Worm (Caenorhabditis elegans): ENCODE measurements around the gene xbx-3.

xbx-3 gene

DNA sequence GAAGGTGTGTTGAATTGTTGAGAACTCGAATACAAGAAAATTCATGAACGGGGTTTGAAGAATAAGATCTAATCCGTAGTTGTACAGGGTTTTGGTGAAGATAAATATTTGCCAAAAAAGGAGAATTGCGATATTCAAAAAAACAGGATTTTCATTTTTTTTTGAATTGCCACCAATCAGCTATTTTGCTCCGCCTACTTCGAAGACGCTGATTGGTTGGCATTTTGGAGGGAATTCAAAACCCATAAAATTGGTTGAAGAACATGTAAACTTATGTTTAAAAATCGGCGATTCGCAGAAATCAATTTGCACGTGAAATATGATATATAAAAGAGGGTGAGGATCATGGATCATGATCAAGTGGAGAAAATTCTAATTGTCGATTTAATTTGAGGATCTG, 40.3 kb downstream of the xbx-3 start:
- no peak for TF ChIP-seq flh-1 (GFP tag; optimal IDR thresholded peaks at IDR 0.05)
- TF ChIP-seq ceh-83 (GFP tag; optimal IDR thresholded peaks at IDR 0.05): no peak

DNA sequence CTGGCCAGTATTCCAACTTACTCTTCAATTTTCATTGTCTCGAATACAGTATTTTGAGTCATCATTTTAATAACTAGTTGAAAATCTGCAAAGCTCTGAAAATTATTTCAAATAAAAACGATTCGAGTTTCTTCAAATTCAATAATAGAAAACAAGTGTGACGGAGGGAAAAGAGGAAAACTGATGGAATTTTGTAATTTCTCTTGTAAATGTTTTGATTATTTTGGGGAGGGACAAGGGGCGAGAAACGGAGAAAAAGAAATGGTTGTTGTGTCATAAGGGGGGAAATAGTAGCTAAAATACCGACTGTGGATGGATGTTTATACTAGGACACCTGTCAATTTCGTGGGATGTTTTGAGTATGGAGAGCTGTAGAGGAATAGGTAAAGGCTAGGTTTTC, 42.4 kb downstream of the xbx-3 start, which contains the start of gene T16G12.9:
Gene T16G12.9 (minus strand): TSS at position 101 of the 400 bp plus-strand sequence.
- TF ChIP-seq mep-1 (tag; optimal IDR thresholded peaks at IDR 0.05) (no peak), ces-1 (GFP tag; optimal IDR thresholded peaks at IDR 0.05) (no peak), ceh-83 (GFP tag; optimal IDR thresholded peaks at IDR 0.05) (no peak), ceh-43 (GFP tag; optimal IDR thresholded peaks at IDR 0.05) (no peak), nhr-76 (tag; optimal IDR thresholded peaks at IDR 0.05) (no peak), zip-8 (tag; optimal IDR thresholded peaks at IDR 0.05) (no peak)

ce11 chrIII:10078784-10079183, 43.0 kb downstream of the xbx-3 start:
- TF ChIP-seq bed-3 (GFP tag; optimal IDR thresholded peaks at IDR 0.05) (no peak), pha-4 (tag; optimal IDR thresholded peaks at IDR 0.05) (no peak), tbx-8 (GFP tag; optimal IDR thresholded peaks at IDR 0.05) (no peak), snpc-4 (tag; optimal IDR thresholded peaks at IDR 0.05) (no peak), cnd-1 (tag; optimal IDR thresholded peaks at IDR 0.05) (no peak), unc-62 (GFP tag; optimal IDR thresholded peaks at IDR 0.05) (no peak), mep-1 (tag; optimal IDR thresholded peaks at IDR 0.05) (no peak), sem-2 (GFP tag; optimal IDR thresholded peaks at IDR 0.05) (no peak), lsy-2 (tag; optimal IDR thresholded peaks at IDR 0.05) (no peak), lin-32 (GFP tag; optimal IDR thresholded peaks at IDR 0.05) (no peak), nhr-28 (tag; optimal IDR thresholded peaks at IDR 0.05) (no peak), ztf-11 (tag; optimal IDR thresholded peaks at IDR 0.05) (no peak), ceh-83 (GFP tag; optimal IDR thresholded peaks at IDR 0.05) (no peak), nhr-76 (tag; optimal IDR thresholded peaks at IDR 0.05) (no peak), elt-1 (tag; optimal IDR thresholded peaks at IDR 0.05; ENCODE audit: borderline replicate concordance, insufficient read depth) (no peak), M03D4.4 (tag; optimal IDR thresholded peaks at IDR 0.05) (no peak), nhr-237 (tag; optimal IDR thresholded peaks at IDR 0.05) (no peak), sptf-1 (tag; optimal IDR thresholded peaks at IDR 0.05) (no peak), unc-120 (tag; optimal IDR thresholded peaks at IDR 0.05; ENCODE audit: poor library complexity, severe bottlenecking) (no peak)

DNA sequence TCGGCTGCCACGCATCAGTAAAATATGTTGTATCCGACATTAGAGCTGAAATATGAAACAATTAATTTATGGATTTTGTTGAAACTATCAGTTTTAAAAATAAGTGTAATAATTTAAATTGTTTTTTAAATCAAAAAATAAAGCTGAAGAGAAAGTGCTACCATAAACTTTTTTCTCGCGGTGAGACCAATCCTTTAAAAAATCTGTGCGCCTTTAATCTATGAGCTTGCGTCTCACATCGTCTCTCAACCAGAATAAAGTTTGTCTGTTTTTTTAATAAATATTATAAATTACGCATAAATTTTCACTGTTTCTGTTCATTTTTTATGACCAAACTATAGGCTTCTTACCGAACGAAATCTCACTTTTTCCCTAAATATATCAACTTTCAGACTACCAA, 47.5 kb downstream of the xbx-3 start, which contains the start of gene T16H12.3:
Gene T16H12.3 (minus strand): TSS at position 51 of the 400 bp plus-strand sequence.
- no peak for TF ChIP-seq nhr-12 (tag; optimal IDR thresholded peaks at IDR 0.05)
- TF ChIP-seq unc-120 (tag; optimal IDR thresholded peaks at IDR 0.05; ENCODE audit: poor library complexity, severe bottlenecking): no peak
- no peak for TF ChIP-seq ceh-83 (GFP tag; optimal IDR thresholded peaks at IDR 0.05)
- TF ChIP-seq drap-1 (GFP tag; optimal IDR thresholded peaks at IDR 0.05): no peak
- TF ChIP-seq ham-2 (GFP tag; optimal IDR thresholded peaks at IDR 0.05): no peak
- TF ChIP-seq nhr-76 (tag; optimal IDR thresholded peaks at IDR 0.05): no peak
- TF ChIP-seq pha-4 (tag; optimal IDR thresholded peaks at IDR 0.05): no peak
- TF ChIP-seq ztf-11 (tag; optimal IDR thresholded peaks at IDR 0.05): no peak
- no peak for TF ChIP-seq hlh-1 (tag; optimal IDR thresholded peaks at IDR 0.05)
- no peak for TF ChIP-seq flh-1 (GFP tag; optimal IDR thresholded peaks at IDR 0.05)
- TF ChIP-seq zip-8 (tag; optimal IDR thresholded peaks at IDR 0.05): no peak
- TF ChIP-seq ceh-43 (GFP tag; optimal IDR thresholded peaks at IDR 0.05): no peak
- TF ChIP-seq unc-62 (GFP tag; optimal IDR thresholded peaks at IDR 0.05): no peak
- TF ChIP-seq ces-1 (GFP tag; optimal IDR thresholded peaks at IDR 0.05): no peak
- no peak for TF ChIP-seq mls-2 (tag; optimal IDR thresholded peaks at IDR 0.05)
- no peak for TF ChIP-seq blmp-1 (tag; optimal IDR thresholded peaks at IDR 0.05)

- TF ChIP-seq lsy-2 (tag; optimal IDR thresholded peaks at IDR 0.05) (no peak), hlh-1 (tag; optimal IDR thresholded peaks at IDR 0.05) (no peak), nhr-237 (tag; optimal IDR thresholded peaks at IDR 0.05) (no peak), M03D4.4 (tag; optimal IDR thresholded peaks at IDR 0.05) (no peak), mep-1 (tag; optimal IDR thresholded peaks at IDR 0.05) (no peak), flh-1 (GFP tag; optimal IDR thresholded peaks at IDR 0.05) (no peak), snpc-4 (tag; optimal IDR thresholded peaks at IDR 0.05) (no peak), mls-2 (tag; optimal IDR thresholded peaks at IDR 0.05) (no peak), pha-4 (tag; optimal IDR thresholded peaks at IDR 0.05) (no peak), nhr-76 (tag; optimal IDR thresholded peaks at IDR 0.05) (no peak), zip-8 (tag; optimal IDR thresholded peaks at IDR 0.05) (no peak), ceh-43 (GFP tag; optimal IDR thresholded peaks at IDR 0.05) (no peak), drap-1 (GFP tag; optimal IDR thresholded peaks at IDR 0.05) (no peak)
These were observed 49.4 kb downstream of the xbx-3 start, which contains the start of gene T16H12.13 for ce11 chrIII:10085103-10085502. Gene T16H12.13, plus strand, starts transcription at chrIII:10085403.

All from whole organism, mixed stage, embryonic.